Worm (Caenorhabditis elegans) whole organism, L4 larva: ENCODE results near the gene T05H4.15.
A peak's percentile ranks its signal among the peaks of the same experiment; 100 is the strongest.

Source experiments
- F37D6.2 ChIP-seq: sonication (generic microtip); optimal IDR thresholded peaks from 2 replicates; lab custom pipeline; 2016; ENCODE audit warnings: mild to moderate bottlenecking, missing genetic modification characterization, missing compliant biosample characterization
- F49E8.2 ChIP-seq: sonication (generic microtip); optimal IDR thresholded peaks from 2 replicates; lab custom pipeline; 2016; ENCODE audit warnings: missing compliant biosample characterization, mild to moderate bottlenecking, missing genetic modification characterization, borderline replicate concordance
- R02D3.7 ChIP-seq: fragments of 150-350 bp; sonication (generic microtip); optimal IDR thresholded peaks from 3 replicates; lab custom pipeline; 2014; ENCODE audit warnings: missing biosample characterization, missing genetic modification characterization
- Y105C5A.15 ChIP-seq: fragments of 200-800 bp; sonication (Bioruptor generic); IDR thresholded peaks from 2 replicates; pipeline ENCODE4 v1.3.6; 2022; ENCODE audit warnings: missing genetic modification characterization, missing compliant biosample characterization
- Y5F2A.4 ChIP-seq: fragments of 200-800 bp; sonication (Bioruptor generic); optimal IDR thresholded peaks from 2 replicates; lab custom pipeline; 2018; ENCODE audit warnings: mild to moderate bottlenecking, missing genetic modification characterization, missing compliant biosample characterization
- Y75B8A.6 ChIP-seq: fragments of 200-800 bp; sonication (Bioruptor generic); IDR thresholded peaks from 2 replicates; pipeline ENCODE4 v1.3.6; 2022; ENCODE audit warnings: missing genetic modification reagents, missing genetic modification characterization, missing compliant biosample characterization
- ama-1 ChIP-seq: fragments of 150-350 bp; optimal IDR thresholded peaks from 2 replicates; lab custom pipeline; 2014; ENCODE audit warnings: inconsistent platforms, mixed read lengths
- attf-4 ChIP-seq: sonication (generic microtip); optimal IDR thresholded peaks from 3 replicates; lab custom pipeline; 2017; ENCODE audit warnings: missing biosample characterization, missing genetic modification characterization
- ceh-20 ChIP-seq: fragments of 200-800 bp; sonication (Bioruptor generic); IDR thresholded peaks from 2 replicates; pipeline ENCODE4 v1.3.6; 2022; ENCODE audit warnings: missing genetic modification reagents, missing genetic modification characterization, missing compliant biosample characterization
- ceh-82 ChIP-seq: sonication (generic microtip); optimal IDR thresholded peaks from 2 replicates; lab custom pipeline; 2017; ENCODE audit warnings: missing biosample characterization, missing genetic modification characterization
- daf-19 ChIP-seq: fragments of 200-800 bp; sonication (Bioruptor generic); conservative IDR thresholded peaks from 2 replicates; pipeline ENCODE4 v1.3.6; 2022; ENCODE audit warnings: missing genetic modification characterization, missing compliant biosample characterization
- daf-8 ChIP-seq: fragments of 200-800 bp; sonication (Bioruptor generic); IDR thresholded peaks from 2 replicates; pipeline ENCODE4 v1.3.6; 2022; ENCODE audit warnings: missing genetic modification characterization, missing compliant biosample characterization
- dmd-6 ChIP-seq: fragments of 200-800 bp; sonication (Bioruptor generic); IDR thresholded peaks from 2 replicates; pipeline ENCODE4 v1.3.6; 2022; ENCODE audit warnings: missing genetic modification reagents, missing genetic modification characterization, missing compliant biosample characterization
- dve-1 ChIP-seq: sonication (generic microtip); optimal IDR thresholded peaks from 2 replicates; lab custom pipeline; 2017; ENCODE audit warnings: antibody characterized with exemption, mild to moderate bottlenecking, missing genetic modification characterization, missing compliant biosample characterization; ENCODE audit not compliant: insufficient read depth
- fkh-10 ChIP-seq: fragments of 150-350 bp; optimal IDR thresholded peaks from 2 replicates; lab custom pipeline; 2014; ENCODE audit warnings: missing biosample characterization, missing genetic modification reagents, missing genetic modification characterization
- gei-8 ChIP-seq: fragments of 200-800 bp; sonication (Bioruptor generic); optimal IDR thresholded peaks from 2 replicates; lab custom pipeline; 2018; ENCODE audit warnings: mild to moderate bottlenecking, missing genetic modification characterization, missing compliant biosample characterization
- hlh-11 ChIP-seq: fragments of 200-800 bp; sonication (Bioruptor generic); optimal IDR thresholded peaks from 2 replicates; lab custom pipeline; 2018; ENCODE audit warnings: mild to moderate bottlenecking, missing genetic modification characterization, missing compliant biosample characterization
- hlh-30 ChIP-seq: sonication (generic microtip); optimal IDR thresholded peaks from 2 replicates; lab custom pipeline; 2017; ENCODE audit warnings: antibody characterized with exemption, mild to moderate bottlenecking, missing genetic modification characterization, missing compliant biosample characterization; ENCODE audit not compliant: insufficient read depth
- hmg-1.1 ChIP-seq: fragments of 200-800 bp; sonication (Bioruptor generic); IDR thresholded peaks from 2 replicates; pipeline ENCODE4 v1.3.6; 2022; ENCODE audit warnings: missing genetic modification reagents, missing genetic modification characterization, missing compliant biosample characterization
- lin-29 ChIP-seq: fragments of 200-800 bp; sonication (Bioruptor generic); IDR thresholded peaks from 2 replicates; pipeline ENCODE4 v1.3.6; 2022; ENCODE audit warnings: missing genetic modification reagents, missing genetic modification characterization, missing compliant biosample characterization
- lin-38 ChIP-seq: fragments of 200-800 bp; sonication (Bioruptor generic); IDR thresholded peaks from 2 replicates; pipeline ENCODE4 v1.3.6; 2022; ENCODE audit warnings: missing genetic modification reagents, missing genetic modification characterization, missing compliant biosample characterization
- lir-3 ChIP-seq: sonication (generic microtip); optimal IDR thresholded peaks from 2 replicates; lab custom pipeline; 2016; ENCODE audit warnings: mild to moderate bottlenecking, missing genetic modification characterization, missing compliant biosample characterization
- mdl-1 ChIP-seq, 2 experiments: fragments of 150-350 bp in 1 of 2; sonication (generic microtip) in 1 of 2; optimal IDR thresholded peaks; 2 replicates each; lab custom pipeline; 2014 to 2017; ENCODE audit warnings: missing biosample characterization in 2 of 2, missing genetic modification characterization in 2 of 2
- mep-1 ChIP-seq: fragments of 150-350 bp; sonication (generic microtip); optimal IDR thresholded peaks from 3 replicates; lab custom pipeline; 2014; ENCODE audit warnings: missing biosample characterization, missing genetic modification characterization
- mxl-3 ChIP-seq: fragments of 200-800 bp; sonication (Bioruptor generic); optimal IDR thresholded peaks from 2 replicates; lab custom pipeline; 2018; ENCODE audit warnings: mild to moderate bottlenecking, missing genetic modification characterization, missing compliant biosample characterization
- nhr-10 ChIP-seq: fragments of 150-350 bp; optimal IDR thresholded peaks from 2 replicates; lab custom pipeline; 2014; ENCODE audit warnings: missing biosample characterization, missing genetic modification characterization
- nhr-102 ChIP-seq: sonication (generic microtip); optimal IDR thresholded peaks from 2 replicates; lab custom pipeline; 2016; ENCODE audit warnings: mild to moderate bottlenecking, missing genetic modification characterization, moderate library complexity, missing compliant biosample characterization
- nhr-111 ChIP-seq: fragments of 200-800 bp; sonication (Bioruptor generic); optimal IDR thresholded peaks from 2 replicates; lab custom pipeline; 2018; ENCODE audit warnings: mild to moderate bottlenecking, missing genetic modification characterization, missing compliant biosample characterization
- nhr-25 ChIP-seq: sonication (generic microtip); optimal IDR thresholded peaks from 2 replicates; lab custom pipeline; 2017; ENCODE audit warnings: missing genetic modification characterization, mild to moderate bottlenecking, missing compliant biosample characterization, antibody characterized with exemption, moderate library complexity, borderline replicate concordance; ENCODE audit not compliant: insufficient read depth
- nhr-28 ChIP-seq: fragments of 150-350 bp; optimal IDR thresholded peaks from 2 replicates; lab custom pipeline; 2014; ENCODE audit warnings: missing biosample characterization, missing genetic modification characterization
- nhr-48 ChIP-seq: sonication (generic microtip); optimal IDR thresholded peaks from 2 replicates; lab custom pipeline; 2016; ENCODE audit warnings: mild to moderate bottlenecking, missing genetic modification characterization, missing compliant biosample characterization
- nhr-6 ChIP-seq: fragments of 150-350 bp; optimal IDR thresholded peaks from 2 replicates; lab custom pipeline; 2014; ENCODE audit warnings: missing biosample characterization, missing genetic modification characterization
- nhr-76 ChIP-seq: fragments of 150-350 bp; optimal IDR thresholded peaks from 2 replicates; lab custom pipeline; 2014; ENCODE audit warnings: missing biosample characterization, missing genetic modification characterization
- pqm-1 ChIP-seq: sonication (generic microtip); optimal IDR thresholded peaks from 2 replicates; lab custom pipeline; 2017; ENCODE audit warnings: missing biosample characterization, missing genetic modification characterization
- rbr-2 ChIP-seq: sonication (generic microtip); optimal IDR thresholded peaks from 2 replicates; lab custom pipeline; 2016; ENCODE audit warnings: missing genotype, missing genetic modification characterization, missing compliant biosample characterization
- saeg-2 ChIP-seq: fragments of 200-800 bp; sonication (Bioruptor generic); IDR thresholded peaks from 2 replicates; pipeline ENCODE4 v1.3.6; 2022; ENCODE audit warnings: missing genetic modification reagents, missing genetic modification characterization, missing compliant biosample characterization
- sdz-12 ChIP-seq: fragments of 200-800 bp; sonication (Bioruptor generic); optimal IDR thresholded peaks from 2 replicates; lab custom pipeline; 2018; ENCODE audit warnings: mild to moderate bottlenecking, missing genetic modification characterization, missing compliant biosample characterization
- tra-1 ChIP-seq: fragments of 200-800 bp; sonication (Bioruptor generic); IDR thresholded peaks from 2 replicates; pipeline ENCODE4 v1.3.6; 2022; ENCODE audit warnings: missing genetic modification reagents, missing genetic modification characterization, missing compliant biosample characterization
- unc-130 ChIP-seq: sonication (generic microtip); optimal IDR thresholded peaks from 2 replicates; lab custom pipeline; 2016; ENCODE audit warnings: missing genetic modification reagents, missing genetic modification characterization, missing compliant biosample characterization
- unc-62 ChIP-seq, 3 experiments: fragments of 150-350 bp in 1 of 3; sonication (generic microtip); optimal IDR thresholded peaks in 2 of 3; peaks in 1 of 3; 1 replicate in 1 of 3; 2 replicates in 2 of 3; lab custom pipeline; 2014 to 2017; ENCODE audit warnings: missing biosample characterization in 3 of 3, missing genetic modification characterization in 3 of 3, missing genetic modification reagents in 3 of 3, missing genotype in 1 of 3
- vab-7 ChIP-seq: fragments of 200-800 bp; sonication (Bioruptor generic); IDR thresholded peaks from 2 replicates; pipeline ENCODE4 v1.3.6; 2022; ENCODE audit warnings: missing genetic modification reagents, missing genetic modification characterization, missing compliant biosample characterization
- zfp-3 ChIP-seq: fragments of 200-800 bp; sonication (Bioruptor generic); conservative IDR thresholded peaks from 2 replicates; pipeline ENCODE4 v1.3.6; 2022; ENCODE audit warnings: missing genetic modification reagents, missing genetic modification characterization, missing compliant biosample characterization
- zip-11 ChIP-seq: fragments of 200-800 bp; sonication (Bioruptor generic); IDR thresholded peaks from 2 replicates; pipeline ENCODE4 v1.3.6; 2022; ENCODE audit warnings: missing genetic modification characterization, missing compliant biosample characterization
- zip-2 ChIP-seq: fragments of 150-350 bp; optimal IDR thresholded peaks from 2 replicates; lab custom pipeline; 2014; ENCODE audit warnings: missing biosample characterization, missing genetic modification characterization
- ztf-7 ChIP-seq: fragments of 150-350 bp; optimal IDR thresholded peaks from 2 replicates; lab custom pipeline; 2014; ENCODE audit warnings: missing biosample characterization, missing genetic modification characterization

The T05H4.15 gene

ce11 chrV:6411161-6411560 is 30.4 kb downstream of the T05H4.15 start (continued):
- TF ChIP-seq nhr-48 (tag; lab: Kevin White, UChicago) (peak; percentile 37), vab-7 (GFP tag; lab: Robert Waterston, UW) (no peak), nhr-76 (tag; lab: Kevin White, UChicago) (no peak), pqm-1 (tag; lab: Kevin White, UChicago) (peak; percentile 84), dmd-6 (GFP tag; lab: Robert Waterston, UW) (peak; percentile 93), sdz-12 (no peak), unc-62 (GFP tag; optimal IDR thresholded peaks at IDR 0.05 in 1 of 2; lab: Kevin White, UChicago) (peak in 1 of 2 experiments; percentile 25), unc-62 (tag; optimal IDR thresholded peaks at IDR 0.05; lab: Kevin White, UChicago) (no peak), rbr-2 (tag; lab: Kevin White, UChicago) (no peak), mdl-1 (tag; optimal IDR thresholded peaks at IDR 0.05; lab: Kevin White, UChicago) (peak in 1 of 2 experiments; percentile 75), nhr-10 (tag; lab: Kevin White, UChicago) (no peak), zfp-3 (GFP tag; lab: Robert Waterston, UW) (no peak), ztf-7 (tag; lab: Kevin White, UChicago) (no peak), lir-3 (tag; lab: Kevin White, UChicago) (no peak), gei-8 (GFP tag; lab: Kevin White, UChicago) (no peak), zip-2 (tag; lab: Kevin White, UChicago) (no peak), nhr-25 (tag; lab: Kevin White, UChicago) (no peak), F37D6.2 (tag; lab: Kevin White, UChicago) (no peak), lin-29 (GFP tag; lab: Robert Waterston, UW) (no peak), fkh-10 (no peak), R02D3.7 (no peak), mxl-3 (GFP tag; lab: Kevin White, UChicago) (peak; percentile 17), Y75B8A.6 (GFP tag; lab: Robert Waterston, UW) (no peak), hlh-11 (peak; percentile 72), lin-38 (GFP tag; lab: Robert Waterston, UW) (no peak), unc-130 (no peak), dve-1 (tag; lab: Kevin White, UChicago) (peak; percentile 74), ceh-20 (GFP tag; lab: Robert Waterston, UW) (peak; percentile 68), Y105C5A.15 (no peak), hmg-1.1 (no peak), nhr-111 (GFP tag; lab: Kevin White, UChicago) (no peak), hlh-30 (peak; percentile 50), zip-11 (GFP tag; lab: Robert Waterston, UW) (no peak), attf-4 (tag; lab: Kevin White, UChicago) (no peak), daf-19 (GFP tag; lab: Robert Waterston, UW) (no peak), mep-1 (tag; lab: Kevin White, UChicago) (peak; percentile 21), ceh-82 (tag; lab: Kevin White, UChicago) (no peak), F49E8.2 (tag; lab: Kevin White, UChicago) (no peak), saeg-2 (GFP tag; lab: Robert Waterston, UW) (no peak), Y5F2A.4 (no peak), nhr-28 (peak; percentile 91), ama-1 (lab: Kevin White, UChicago) (no peak), daf-8 (GFP tag; lab: Robert Waterston, UW) (no peak), tra-1 (GFP tag; lab: Robert Waterston, UW) (peak; percentile 67; the same call in 1 of the 2 replicates), nhr-102 (peak; percentile 31), nhr-6 (tag; lab: Kevin White, UChicago) (no peak)
- TF ChIP-seq, all 104 proteins: peak for 20
